Worm (Caenorhabditis elegans) whole organism, late embryonic: ENCODE results near the gene srv-10.

ENCODE experiments used
- K09A11.1 ChIP-seq: sonication (generic microtip); optimal IDR thresholded peaks from 2 replicates; lab custom pipeline; 2017; ENCODE audit warnings: antibody characterized with exemption, mild to moderate bottlenecking, missing genetic modification characterization, missing compliant biosample characterization; ENCODE audit not compliant: insufficient read depth
- ceh-2 ChIP-seq: sonication (generic microtip); optimal IDR thresholded peaks from 2 replicates; lab custom pipeline; 2016; ENCODE audit warnings: missing genotype, missing genetic modification characterization, missing compliant biosample characterization
- ceh-24 ChIP-seq: sonication (generic microtip); optimal IDR thresholded peaks from 2 replicates; lab custom pipeline; 2016; ENCODE audit warnings: mild to moderate bottlenecking, missing genetic modification characterization, missing compliant biosample characterization
- ceh-45 ChIP-seq: fragments of 200-800 bp; sonication (Bioruptor generic); IDR thresholded peaks from 2 replicates; pipeline ENCODE4 v1.3.6; 2022; ENCODE audit warnings: missing genetic modification reagents, missing genetic modification characterization, missing compliant biosample characterization
- ceh-6 ChIP-seq: fragments of 200-800 bp; sonication (Bioruptor generic); optimal IDR thresholded peaks from 2 replicates; lab custom pipeline; 2018; ENCODE audit warnings: mild to moderate bottlenecking, missing genetic modification characterization, missing compliant biosample characterization
- elt-2 ChIP-seq: sonication (generic microtip); optimal IDR thresholded peaks from 2 replicates; lab custom pipeline; 2016; ENCODE audit warnings: missing genetic modification reagents, missing genetic modification characterization, missing compliant biosample characterization
- elt-4 ChIP-seq: sonication (generic microtip); optimal IDR thresholded peaks from 2 replicates; lab custom pipeline; 2016; ENCODE audit warnings: missing genetic modification characterization, missing compliant biosample characterization
- hlh-13 ChIP-seq: fragments of 200-800 bp; sonication (Bioruptor generic); optimal IDR thresholded peaks from 2 replicates; lab custom pipeline; 2018; ENCODE audit warnings: mild to moderate bottlenecking, missing genetic modification characterization, missing compliant biosample characterization
- hlh-6 ChIP-seq: sonication (generic microtip); optimal IDR thresholded peaks from 2 replicates; lab custom pipeline; 2016; ENCODE audit warnings: missing genotype, missing genetic modification characterization, missing compliant biosample characterization
- odd-2 ChIP-seq: sonication (generic microtip); optimal IDR thresholded peaks from 2 replicates; lab custom pipeline; 2017; ENCODE audit warnings: antibody characterized with exemption, mild to moderate bottlenecking, missing genetic modification characterization, missing compliant biosample characterization
- pros-1 ChIP-seq: fragments of 150-350 bp; optimal IDR thresholded peaks from 2 replicates; lab custom pipeline; 2014; ENCODE audit warnings: missing biosample characterization, missing genetic modification reagents, missing genetic modification characterization
- sdc-2 ChIP-seq: sonication (generic microtip); optimal IDR thresholded peaks from 2 replicates; lab custom pipeline; 2016; ENCODE audit warnings: missing genotype, missing genetic modification characterization, missing compliant biosample characterization
- unc-55 ChIP-seq: sonication (generic microtip); optimal IDR thresholded peaks from 2 replicates; lab custom pipeline; 2017; ENCODE audit warnings: missing biosample characterization, missing genetic modification reagents, missing genetic modification characterization
- unc-86 ChIP-seq: sonication (generic microtip); optimal IDR thresholded peaks from 2 replicates; lab custom pipeline; 2016; ENCODE audit warnings: missing genetic modification characterization, missing compliant biosample characterization

ce11 chrV:13391378-13392258 is 32.1 kb upstream of the srv-10 start, which contains the start of gene somi-1:
- TF ChIP-seq hlh-6 (no peak), K09A11.1 (tag; lab: Kevin White, UChicago) (no peak), ceh-45 (no peak), pros-1 (tag; lab: Kevin White, UChicago) (no peak), unc-86 (tag; lab: Kevin White, UChicago) (no peak), hlh-13 (GFP tag; lab: Kevin White, UChicago) (no peak), ceh-2 (tag; lab: Kevin White, UChicago) (no peak), sdc-2 (no peak), odd-2 (tag; lab: Kevin White, UChicago) (no peak), elt-2 (tag; lab: Kevin White, UChicago) (no peak), unc-55 (GFP tag; lab: Kevin White, UChicago) (no peak), elt-4 (tag; lab: Kevin White, UChicago) (no peak), ceh-6 (GFP tag; lab: Kevin White, UChicago) (no peak), ceh-24 (tag; lab: Kevin White, UChicago) (no peak)
